Fruit fly (Drosophila melanogaster): Measurements from ENCODE around the gene Atg8a.
A peak's percentile ranks its signal among the peaks of the same experiment; 100 is the strongest.

The Atg8a gene

dm6 chrX:10806718-10807412 lies 38.7 kb upstream of the Atg8a start (continued):
- TF ChIP-seq bigmax (GFP tag; optimal IDR thresholded peaks at IDR 0.05): no peak
- TF ChIP-seq Elba2 (GFP tag; optimal IDR thresholded peaks at IDR 0.05): peak; percentile 71
- TF ChIP-seq sd (tag; optimal IDR thresholded peaks at IDR 0.05): peak; percentile 40
- TF ChIP-seq hb (GFP tag; IDR thresholded peaks at IDR 0.05; ENCODE audit: partially characterized antibody): no peak
- TF ChIP-seq NC2α (GFP tag; optimal IDR thresholded peaks at IDR 0.05): no peak
- TF ChIP-seq Med (GFP tag): peak; percentile 73
- no peak for TF ChIP-seq CG17361 (GFP tag; IDR thresholded peaks at IDR 0.05)
- peak; percentile 17 for TF ChIP-seq CG2120 (GFP tag; optimal IDR thresholded peaks at IDR 0.05)
- TF ChIP-seq CG3163 (GFP tag; optimal IDR thresholded peaks at IDR 0.05): peak; percentile 25
- TF ChIP-seq Deaf1 (tag; optimal IDR thresholded peaks at IDR 0.05): peak; percentile 97
- peak; percentile 38 to 60 for TF ChIP-seq Trl (optimal IDR thresholded peaks at IDR 0.05)
- TF ChIP-seq Trl (GFP tag; optimal IDR thresholded peaks at IDR 0.05): no peak
- TF ChIP-seq cas (GFP tag; IDR thresholded peaks at IDR 0.05): no peak
- TF ChIP-seq CG2678 (tag; optimal IDR thresholded peaks at IDR 0.05): peak; percentile 3
- no peak for TF ChIP-seq ken (GFP tag; IDR thresholded peaks at IDR 0.05)
- peak; percentile 8 for TF ChIP-seq CG11504 (tag; optimal IDR thresholded peaks at IDR 0.05)
- no peak for TF ChIP-seq HLH4C (GFP tag; IDR thresholded peaks at IDR 0.05; ENCODE audit: partially characterized antibody)
- TF ChIP-seq CG9727 (GFP tag; optimal IDR thresholded peaks at IDR 0.05): no peak
- TF ChIP-seq Atf6 (GFP tag; IDR thresholded peaks at IDR 0.05): peak; percentile 29; the same call in 1 of the 2 replicates
- TF ChIP-seq gt (GFP tag; IDR thresholded peaks at IDR 0.05): no peak
- TF ChIP-seq CG8944 (GFP tag; optimal IDR thresholded peaks at IDR 0.05): no peak
- peak; percentile 8 for TF ChIP-seq gem (tag; optimal IDR thresholded peaks at IDR 0.05)
- TF ChIP-seq phol (tag; optimal IDR thresholded peaks at IDR 0.05): peak; percentile 6
- TF ChIP-seq Hey (tag; optimal IDR thresholded peaks at IDR 0.05): no peak
- TF ChIP-seq CG15479 (GFP tag; optimal IDR thresholded peaks at IDR 0.05): peak; percentile 19
- peak; percentile 0 for TF ChIP-seq lbe (GFP tag; optimal IDR thresholded peaks at IDR 0.05)
- TF ChIP-seq nom (GFP tag; optimal IDR thresholded peaks at IDR 0.05): no peak
- no peak for TF ChIP-seq CG12104 (GFP tag; optimal IDR thresholded peaks at IDR 0.05)
- TF ChIP-seq row (GFP tag; IDR thresholded peaks at IDR 0.05): peak; percentile 42; the same call in 1 of the 3 replicates
- TF ChIP-seq Scr (GFP tag; IDR thresholded peaks at IDR 0.05; ENCODE audit: partially characterized antibody): 0 out of 2 replicates have a peak, but pooled peaks have one; percentile 10
- no peak for TF ChIP-seq gro (GFP tag; optimal IDR thresholded peaks at IDR 0.05)
- TF ChIP-seq lov (optimal IDR thresholded peaks at IDR 0.05): no peak
- no peak for TF ChIP-seq lov (GFP tag; IDR thresholded peaks at IDR 0.05)
- TF ChIP-seq ATbp (GFP tag; optimal IDR thresholded peaks at IDR 0.05): no peak
- TF ChIP-seq CG13424 (tag; optimal IDR thresholded peaks at IDR 0.05): peak; percentile 16
- TF ChIP-seq CG13287 (GFP tag; IDR thresholded peaks at IDR 0.05; ENCODE audit: partially characterized antibody): 0 out of 2 replicates have a peak, but pooled peaks have one; percentile 10
- peak; percentile 98 for TF ChIP-seq CG9437 (GFP tag; optimal IDR thresholded peaks at IDR 0.05)
- peak; percentile 10 for TF ChIP-seq CoRest (tag; optimal IDR thresholded peaks at IDR 0.05)
- peak; percentile 10; the same call in 1 of the 2 replicates for TF ChIP-seq MBD-R2 (GFP tag; IDR thresholded peaks at IDR 0.05)

dm6 chrX:10805651-10806191 lies 37.6 kb upstream of the Atg8a start:
- TF ChIP-seq kay (GFP tag; optimal IDR thresholded peaks at IDR 0.05) (peak; percentile 45), CG1024 (GFP tag; IDR thresholded peaks at IDR 0.05) (no peak), CG18619 (GFP tag; optimal IDR thresholded peaks at IDR 0.05) (no peak), Drgx (GFP tag; IDR thresholded peaks at IDR 0.05) (peak; percentile 80), gt (GFP tag; IDR thresholded peaks at IDR 0.05) (no peak), rib (GFP tag; IDR thresholded peaks at IDR 0.05) (peak; percentile 54), Hmr (GFP tag; optimal IDR thresholded peaks at IDR 0.05) (peak; percentile 14), CG4328 (GFP tag; optimal IDR thresholded peaks at IDR 0.05) (no peak), luna (GFP tag; optimal IDR thresholded peaks at IDR 0.05) (no peak), al (GFP tag; IDR thresholded peaks at IDR 0.05) (no peak), ato (GFP tag; IDR thresholded peaks at IDR 0.05; ENCODE audit: partially characterized antibody) (0 out of 2 replicates have a peak, but pooled peaks have one; percentile 20), CG16813 (GFP tag; IDR thresholded peaks at IDR 0.05; ENCODE audit: partially characterized antibody) (peak; percentile 61), ac (GFP tag; optimal IDR thresholded peaks at IDR 0.05) (no peak)
